Worm (Caenorhabditis elegans) whole organism, L4 larva: Measurements from ENCODE around the gene F54C9.14.

Source experiments
- T20F7.1 ChIP-seq: fragments of 200-800 bp; sonication (Bioruptor generic); optimal IDR thresholded peaks from 2 replicates; lab custom pipeline; 2018; ENCODE audit warnings: mild to moderate bottlenecking, missing genetic modification characterization, missing compliant biosample characterization
- ama-1 ChIP-seq: fragments of 150-350 bp; optimal IDR thresholded peaks from 2 replicates; lab custom pipeline; 2014; ENCODE audit warnings: inconsistent platforms, mixed read lengths
- fos-1 ChIP-seq: fragments of 150-350 bp; optimal IDR thresholded peaks from 2 replicates; lab custom pipeline; 2014; ENCODE audit warnings: missing biosample characterization, missing genetic modification characterization
- lim-7 ChIP-seq: fragments of 200-800 bp; sonication (Bioruptor generic); IDR thresholded peaks from 2 replicates; pipeline ENCODE4 v1.3.6; 2022; ENCODE audit warnings: missing genetic modification characterization, missing compliant biosample characterization
- lin-39 ChIP-seq: fragments of 150-350 bp; optimal IDR thresholded peaks from 2 replicates; lab custom pipeline; 2014; ENCODE audit warnings: missing biosample characterization, missing genetic modification reagents, missing genetic modification characterization
- mep-1 ChIP-seq: fragments of 150-350 bp; sonication (generic microtip); optimal IDR thresholded peaks from 3 replicates; lab custom pipeline; 2014; ENCODE audit warnings: missing biosample characterization, missing genetic modification characterization
- nhr-102 ChIP-seq: sonication (generic microtip); optimal IDR thresholded peaks from 2 replicates; lab custom pipeline; 2016; ENCODE audit warnings: mild to moderate bottlenecking, missing genetic modification characterization, moderate library complexity, missing compliant biosample characterization
- nhr-11 ChIP-seq: fragments of 150-350 bp; optimal IDR thresholded peaks from 2 replicates; lab custom pipeline; 2014; ENCODE audit warnings: missing biosample characterization, missing genetic modification characterization
- php-3 ChIP-seq: fragments of 200-800 bp; sonication (Bioruptor generic); IDR thresholded peaks from 2 replicates; pipeline ENCODE4 v1.3.6; 2022; ENCODE audit warnings: missing genetic modification reagents, missing genetic modification characterization, missing compliant biosample characterization
- set-16 ChIP-seq: fragments of 200-800 bp; sonication (Bioruptor generic); IDR thresholded peaks from 2 replicates; pipeline ENCODE4 v1.3.6; 2022; ENCODE audit warnings: missing genetic modification reagents, missing genetic modification characterization, missing compliant biosample characterization

ce11 chrII:8559188-8559587, 2.9 kb upstream of the F54C9.14 start:
- TF ChIP-seq T20F7.1 (GFP tag; lab: Kevin White, UChicago) (no peak), lim-7 (GFP tag; lab: Robert Waterston, UW) (no peak), set-16 (GFP tag; lab: Robert Waterston, UW) (no peak), nhr-11 (tag; lab: Kevin White, UChicago) (no peak), lin-39 (no peak), fos-1 (tag; lab: Kevin White, UChicago) (no peak), mep-1 (tag; lab: Kevin White, UChicago) (no peak), php-3 (GFP tag; lab: Robert Waterston, UW) (no peak), ama-1 (lab: Kevin White, UChicago) (peak; percentile 31), nhr-102 (tag; lab: Kevin White, UChicago) (no peak)
